Fruit fly (Drosophila melanogaster): ENCODE measurements around the gene CG7131.

The CG7131 gene

DNA sequence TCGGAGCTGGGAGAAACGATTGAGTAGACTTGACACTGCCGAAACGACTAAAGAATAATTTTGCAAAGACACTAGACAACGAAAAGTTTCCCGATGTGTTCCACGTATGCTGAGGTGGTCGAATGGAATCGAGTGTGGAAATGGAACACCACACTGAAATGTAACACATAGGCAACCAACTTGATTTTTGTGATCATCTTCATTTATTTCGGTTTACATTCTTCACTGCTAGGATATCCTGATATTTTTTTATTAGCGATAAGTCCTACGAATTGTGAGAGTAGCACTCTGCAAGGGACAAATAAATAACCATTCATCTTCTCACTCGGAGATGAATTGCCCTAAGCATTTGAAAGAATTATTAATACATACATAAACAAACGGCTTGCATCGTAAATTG, at the start of gene CG7131:
CG7131 (minus strand) TSS at position 101 of the 400 bp plus-strand sequence.
- TF ChIP-seq CG9727 (GFP tag; optimal IDR thresholded peaks at IDR 0.05) (no peak), CG9437 (GFP tag; optimal IDR thresholded peaks at IDR 0.05) (no peak), CG13287 (GFP tag; IDR thresholded peaks at IDR 0.05; ENCODE audit: partially characterized antibody) (no peak), tna (GFP tag; IDR thresholded peaks at IDR 0.05; ENCODE audit: partially characterized antibody) (no peak), Hr3 (GFP tag; optimal IDR thresholded peaks at IDR 0.05) (no peak), CG18476 (GFP tag; optimal IDR thresholded peaks at IDR 0.05) (no peak), sens (GFP tag) (no peak), Vsx1 (GFP tag; optimal IDR thresholded peaks at IDR 0.05) (no peak), Mad (GFP tag; optimal IDR thresholded peaks at IDR 0.05) (no peak), ase (GFP tag; IDR thresholded peaks at IDR 0.05) (no peak), CG18599 (GFP tag; optimal IDR thresholded peaks at IDR 0.05) (no peak), org-1 (GFP tag; optimal IDR thresholded peaks at IDR 0.05) (no peak), bbx (GFP tag; IDR thresholded peaks at IDR 0.05; ENCODE audit: partially characterized antibody) (no peak), abd-A (tag; optimal IDR thresholded peaks at IDR 0.05) (no peak), schlank (tag; optimal IDR thresholded peaks at IDR 0.05) (no peak)

- TF ChIP-seq br (optimal IDR thresholded peaks at IDR 0.05) (no peak), grau (tag; optimal IDR thresholded peaks at IDR 0.05) (peak; percentile 60), tio (GFP tag; optimal IDR thresholded peaks at IDR 0.05) (peak; percentile 8), CG14441 (GFP tag; IDR thresholded peaks at IDR 0.05) (0 out of 2 replicates have a peak, but pooled peaks have one; percentile 5), peb (GFP tag; IDR thresholded peaks at IDR 0.05) (no peak), gcm (GFP tag; optimal IDR thresholded peaks at IDR 0.05) (no peak), row (GFP tag; IDR thresholded peaks at IDR 0.05) (0 out of 3 replicates have a peak, but pooled peaks have one; percentile 19), Neu2 (GFP tag; optimal IDR thresholded peaks at IDR 0.05; ENCODE audit: borderline replicate concordance) (no peak), Dip3 (GFP tag; optimal IDR thresholded peaks at IDR 0.05) (no peak), gem (tag; optimal IDR thresholded peaks at IDR 0.05) (peak; percentile 7), CG13424 (tag; optimal IDR thresholded peaks at IDR 0.05) (no peak), cwo (GFP tag; optimal IDR thresholded peaks at IDR 0.05) (no peak), pan (optimal IDR thresholded peaks at IDR 0.05) (no peak), pan (GFP tag; optimal IDR thresholded peaks at IDR 0.05 in 1 of 2, IDR thresholded peaks at IDR 0.05 in 1 of 2) (peak in 1 of 2 experiments; percentile 16)
Measured at dm6 chr3R:18328842-18329241, 40.3 kb upstream of the CG7131 start, which contains the start of gene naz. naz (minus strand) TSS chr3R:18328942.

- TF ChIP-seq Rfx (GFP tag; IDR thresholded peaks at IDR 0.05): peak; percentile 67
- TF ChIP-seq CG6765 (GFP tag; optimal IDR thresholded peaks at IDR 0.05): no peak
- TF ChIP-seq ems (GFP tag; optimal IDR thresholded peaks at IDR 0.05): peak; percentile 21
- TF ChIP-seq Meics (GFP tag; optimal IDR thresholded peaks at IDR 0.05): peak; percentile 7
- 0 out of 3 replicates have a peak, but pooled peaks have one; percentile 44 for TF ChIP-seq CG3726 (GFP tag; IDR thresholded peaks at IDR 0.05)
- no peak for TF ChIP-seq CG7271 (tag; optimal IDR thresholded peaks at IDR 0.05)
- no peak for TF ChIP-seq CG8359 (GFP tag; optimal IDR thresholded peaks at IDR 0.05; ENCODE audit: borderline replicate concordance)
- TF ChIP-seq CG17361 (GFP tag; IDR thresholded peaks at IDR 0.05): peak; percentile 56; the same call in 2 of the 3 replicates
- TF ChIP-seq fd96Cb (tag; optimal IDR thresholded peaks at IDR 0.05): no peak
- peak; percentile 31; the same call in 1 of the 2 replicates for TF ChIP-seq HLH3B (GFP tag; IDR thresholded peaks at IDR 0.05)
- TF ChIP-seq CG12071 (GFP tag; optimal IDR thresholded peaks at IDR 0.05): peak; percentile 63
- TF ChIP-seq salm (tag; optimal IDR thresholded peaks at IDR 0.05): no peak
- no peak for TF ChIP-seq Atf-2 (GFP tag; optimal IDR thresholded peaks at IDR 0.05)
- TF ChIP-seq CG3407 (GFP tag; optimal IDR thresholded peaks at IDR 0.05): no peak
- TF ChIP-seq PHDP (tag; optimal IDR thresholded peaks at IDR 0.05): peak; percentile 28
- TF ChIP-seq C15 (GFP tag; IDR thresholded peaks at IDR 0.05): no peak
- no peak for TF ChIP-seq unc-4 (GFP tag; IDR thresholded peaks at IDR 0.05; ENCODE audit: partially characterized antibody)
- TF ChIP-seq disco-r (GFP tag; optimal IDR thresholded peaks at IDR 0.05): peak; percentile 30
- no peak for TF ChIP-seq CG9215 (GFP tag; IDR thresholded peaks at IDR 0.05)
Measured at dm6 chr3R:18314824-18315690, 26.5 kb upstream of the CG7131 start.

Measured in whole organism, embryonic.